Worm (Caenorhabditis elegans) whole organism, L4/young adult: ENCODE results near the gene cya-2.
"Not testable (repeated sequence)": the region's sequence is repeated elsewhere in the genome, so short reads cannot be mapped to it uniquely, and the experiment has no call there.

ENCODE experiments used
- W03F9.2 ChIP-seq: fragments of 150-350 bp; optimal IDR thresholded peaks from 2 replicates; lab custom pipeline; 2014; ENCODE audit warnings: missing biosample characterization, missing genetic modification characterization
- dao-5 ChIP-seq: sonication (generic microtip); optimal IDR thresholded peaks from 2 replicates; lab custom pipeline; 2016; ENCODE audit warnings: missing genotype, missing genetic modification characterization, moderate library complexity, missing compliant biosample characterization
- him-1 ChIP-seq: sonication (generic microtip); optimal IDR thresholded peaks from 2 replicates; lab custom pipeline; 2016; ENCODE audit warnings: missing genotype, missing genetic modification reagents, missing genetic modification characterization, missing compliant biosample characterization

Gene cya-2

ce11 chrII:2023514-2023913 lies at the start of gene cya-2:
Gene cya-2, minus strand, starts transcription at chrII:2023614.
- TF ChIP-seq him-1, dao-5, W03F9.2 (tag; lab: Kevin White, UChicago): not testable (repeated sequence)

- no peak for TF ChIP-seq him-1 (tag; lab: Kevin White, UChicago)
- TF ChIP-seq dao-5 (tag; lab: Kevin White, UChicago) = no peak
- no peak for TF ChIP-seq W03F9.2 (tag; lab: Kevin White, UChicago)
These were observed 48.0 kb upstream of the cya-2 start, which contains the start of gene F07E5.7 for ce11 chrII:2071429-2071828. Gene F07E5.7, minus strand, starts transcription at chrII:2071529.

- TF ChIP-seq dao-5, him-1, W03F9.2 (tag; lab: Kevin White, UChicago): not testable (repeated sequence)
These were observed 44.1 kb upstream of the cya-2 start, which contains the start of gene F07E5.12 for ce11 chrII:2067451-2068021. Gene F07E5.12, plus strand, starts transcription at chrII:2067971.

- TF ChIP-seq W03F9.2 (tag; lab: Kevin White, UChicago) = no peak
- no peak for TF ChIP-seq him-1 (tag; lab: Kevin White, UChicago)
- TF ChIP-seq dao-5 (tag; lab: Kevin White, UChicago) = no peak
These were observed 41.1 kb upstream of the cya-2 start, which contains the start of gene fbxb-6 for ce11 chrII:2064497-2064896. Gene fbxb-6, plus strand, starts transcription at chrII:2064797.

DNA sequence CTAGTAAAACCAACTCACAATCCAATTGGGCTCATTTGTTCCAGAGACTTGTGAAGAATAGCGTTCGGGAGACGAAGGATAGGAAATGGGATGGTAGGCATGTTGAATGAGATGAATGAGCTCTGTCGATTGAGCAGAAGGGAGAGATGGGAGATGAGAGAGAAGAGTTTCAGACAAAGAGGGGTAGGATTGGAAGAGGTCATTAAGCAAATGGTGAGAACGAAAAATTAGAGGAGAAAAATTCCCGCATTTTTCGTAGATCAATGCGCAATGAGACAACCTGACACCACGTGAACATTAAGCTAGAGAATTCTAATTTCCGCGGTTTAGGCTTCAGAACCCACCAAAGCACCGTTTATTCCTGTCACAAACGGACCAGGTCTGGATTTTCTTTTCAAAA lies 40.6 kb upstream of the cya-2 start, which contains the start of gene F07E5.13:
Gene F07E5.13 (minus strand): TSS at position 101 of the 400 bp plus-strand sequence.
- TF ChIP-seq W03F9.2 (tag; lab: Kevin White, UChicago) (no peak), dao-5 (tag; lab: Kevin White, UChicago) (no peak), him-1 (tag; lab: Kevin White, UChicago) (no peak)

DNA sequence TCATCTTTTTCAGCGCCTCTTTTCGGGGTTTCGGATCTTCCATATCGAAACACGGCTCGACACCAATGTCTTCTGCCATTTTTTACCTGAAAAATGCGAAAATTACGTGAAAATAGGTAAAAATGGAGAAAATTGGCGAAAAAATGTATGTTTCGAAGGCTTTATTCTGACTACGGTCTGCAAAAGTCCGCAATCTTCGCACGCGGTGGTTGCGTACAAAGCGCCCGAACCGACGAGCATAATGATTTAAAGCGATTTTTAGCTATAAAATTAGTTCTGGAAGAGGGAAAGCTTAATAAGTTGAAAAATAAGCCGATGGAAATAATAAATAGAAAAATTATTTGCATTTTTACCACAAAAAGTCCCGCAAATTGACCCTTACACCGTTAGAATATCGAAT lies 35.6 kb upstream of the cya-2 start, which contains the start of gene F07E5.5:
Gene F07E5.5 (minus strand): TSS at position 86 of the 400 bp plus-strand sequence.
- TF ChIP-seq him-1 (tag; lab: Kevin White, UChicago) (no peak), W03F9.2 (tag; lab: Kevin White, UChicago) (no peak), dao-5 (tag; lab: Kevin White, UChicago) (no peak)

ce11 chrII:2051372-2051771 lies 28.0 kb upstream of the cya-2 start, which contains the start of gene fbxb-35:
Gene fbxb-35, plus strand, starts transcription at chrII:2051672.
- no peak for TF ChIP-seq him-1 (tag; lab: Kevin White, UChicago)
- no peak for TF ChIP-seq dao-5 (tag; lab: Kevin White, UChicago)
- TF ChIP-seq W03F9.2 (tag; lab: Kevin White, UChicago) = no peak

DNA sequence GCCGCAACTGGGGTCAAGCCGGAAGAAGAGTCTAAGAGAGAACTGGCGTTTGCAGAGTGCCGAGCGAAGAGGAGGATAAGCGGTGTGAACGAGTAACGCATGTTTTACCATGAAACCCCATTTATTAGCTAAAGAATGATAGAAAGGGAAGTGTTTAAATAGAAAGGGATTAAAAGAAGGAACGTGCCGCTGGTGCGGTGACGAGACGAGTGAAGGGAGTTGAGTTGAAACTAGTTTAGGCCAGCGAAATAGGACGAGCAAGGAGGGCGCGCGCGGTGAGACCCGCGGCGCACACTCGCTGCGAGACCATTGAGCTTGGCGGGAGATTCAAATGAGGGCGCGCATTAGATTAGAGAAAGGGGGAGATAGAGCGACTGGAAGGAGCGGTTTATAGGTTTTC lies 23.1 kb upstream of the cya-2 start, which contains the start of gene math-1:
Gene math-1 (minus strand): TSS at position 101 of the 400 bp plus-strand sequence.
- TF ChIP-seq him-1, dao-5, W03F9.2 (tag; lab: Kevin White, UChicago): not testable (repeated sequence)

- TF ChIP-seq dao-5 (tag; lab: Kevin White, UChicago) (no peak), W03F9.2 (tag; lab: Kevin White, UChicago) (no peak), him-1 (tag; lab: Kevin White, UChicago) (no peak)
These were observed 22.1 kb upstream of the cya-2 start, which contains the start of gene bath-24 for ce11 chrII:2045505-2045904. Gene bath-24, minus strand, starts transcription at chrII:2045605.

ce11 chrII:2042447-2042846 lies 19.0 kb upstream of the cya-2 start, which contains the start of gene bath-20:
Gene bath-20, minus strand, starts transcription at chrII:2042547.
- TF ChIP-seq him-1 (tag; lab: Kevin White, UChicago) (no peak), dao-5 (tag; lab: Kevin White, UChicago) (no peak), W03F9.2 (tag; lab: Kevin White, UChicago) (no peak)

DNA sequence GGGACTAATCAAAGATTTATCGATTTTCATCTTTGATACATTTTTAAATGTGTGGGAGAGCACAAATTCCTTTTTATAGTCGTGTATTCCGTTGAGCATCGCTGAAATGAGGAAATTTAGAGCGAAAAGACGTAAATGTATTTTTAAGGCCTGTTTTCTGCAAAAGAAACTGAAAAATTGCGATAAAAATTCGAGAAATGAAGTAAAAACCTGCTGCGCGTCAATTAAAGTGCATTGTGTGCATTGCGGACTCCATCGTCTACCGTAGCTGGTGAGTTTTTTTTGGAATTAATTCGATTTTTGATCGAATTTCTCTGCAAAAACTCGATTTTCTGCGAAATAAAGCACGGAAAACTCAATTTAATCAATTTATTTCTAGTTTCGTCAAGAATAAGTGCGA lies 15.9 kb upstream of the cya-2 start, which contains the start of gene bath-19:
Gene bath-19 (minus strand): TSS at position 101 of the 400 bp plus-strand sequence.
- TF ChIP-seq him-1 (tag; lab: Kevin White, UChicago) = no peak

- TF ChIP-seq him-1 (tag; lab: Kevin White, UChicago) (no peak), dao-5 (tag; lab: Kevin White, UChicago) (no peak), W03F9.2 (tag; lab: Kevin White, UChicago) (no peak)
These were observed 9.9 kb upstream of the cya-2 start, which contains the start of gene F59H6.14 for ce11 chrII:2033286-2033685. Gene F59H6.14, plus strand, starts transcription at chrII:2033586.

DNA sequence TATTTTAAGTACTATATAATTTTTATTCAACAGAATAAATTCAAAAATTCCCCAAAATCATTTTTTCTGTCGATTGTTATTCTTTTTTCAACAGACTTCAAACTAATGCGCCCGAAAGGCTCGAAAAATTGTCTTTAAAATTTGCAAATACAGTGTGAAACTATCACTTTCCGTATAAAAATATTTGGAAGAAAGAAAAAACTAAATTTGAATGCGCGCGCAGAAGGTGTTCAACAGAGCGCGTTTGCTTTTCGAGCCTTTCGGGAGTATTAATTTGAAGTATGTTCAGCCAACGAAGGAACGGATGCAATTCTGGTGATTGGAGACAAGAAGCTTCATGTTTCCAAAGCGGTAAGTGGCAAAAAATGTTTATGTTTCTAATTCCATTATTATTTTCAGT lies 8.9 kb upstream of the cya-2 start, which contains the start of gene btb-4:
Gene btb-4 (plus strand): TSS at position 35 of the 400 bp plus-strand sequence.
- not testable (repeated sequence) for TF ChIP-seq him-1, dao-5, W03F9.2 (tag; lab: Kevin White, UChicago)
